Worm (Caenorhabditis elegans): ENCODE results near the gene C10A4.3.

Gene C10A4.3

ce11 chrX:7436912-7437311 is 31.4 kb downstream of the C10A4.3 start:
- TF ChIP-seq F13C5.2 (tag; optimal IDR thresholded peaks at IDR 0.05) (no peak), ceh-13 (GFP tag; optimal IDR thresholded peaks at IDR 0.05) (no peak), tbx-37 (GFP tag; conservative IDR thresholded peaks at IDR 0.05) (no peak), hmg-4 (GFP tag; optimal IDR thresholded peaks at IDR 0.05) (no peak), ama-1 (optimal IDR thresholded peaks at IDR 0.05) (no peak), scrt-1 (GFP tag; IDR thresholded peaks at IDR 0.05) (no peak), ceh-36 (tag; optimal IDR thresholded peaks at IDR 0.05) (no peak), hmbx-1 (tag; optimal IDR thresholded peaks at IDR 0.05) (no peak), sea-1 (GFP tag; conservative IDR thresholded peaks at IDR 0.05) (no peak), hnd-1 (tag; optimal IDR thresholded peaks at IDR 0.05) (no peak), pes-1 (GFP tag; IDR thresholded peaks at IDR 0.05) (no peak), B0310.2 (tag; optimal IDR thresholded peaks at IDR 0.05) (no peak), flt-1 (GFP tag; IDR thresholded peaks at IDR 0.05) (no peak), tbx-11 (GFP tag; IDR thresholded peaks at IDR 0.05) (no peak), aly-1 (tag; optimal IDR thresholded peaks at IDR 0.05) (no peak), tra-4 (tag; optimal IDR thresholded peaks at IDR 0.05) (no peak)

ce11 chrX:7437949-7438348 is 32.5 kb downstream of the C10A4.3 start, which contains the start of gene C01C10.2:
Gene C01C10.2, minus strand, starts transcription at chrX:7438118.
- TF ChIP-seq flt-1 (GFP tag; IDR thresholded peaks at IDR 0.05) (no peak), hmg-4 (GFP tag; optimal IDR thresholded peaks at IDR 0.05) (no peak), sea-1 (GFP tag; conservative IDR thresholded peaks at IDR 0.05) (no peak), hnd-1 (tag; optimal IDR thresholded peaks at IDR 0.05) (no peak), ets-7 (tag; optimal IDR thresholded peaks at IDR 0.05) (no peak), pes-1 (GFP tag; IDR thresholded peaks at IDR 0.05) (no peak), F13C5.2 (tag; optimal IDR thresholded peaks at IDR 0.05) (no peak), hmbx-1 (tag; optimal IDR thresholded peaks at IDR 0.05) (no peak), tbx-11 (GFP tag; IDR thresholded peaks at IDR 0.05) (no peak)

- TF ChIP-seq B0310.2 (tag; optimal IDR thresholded peaks at IDR 0.05) (no peak), ceh-13 (GFP tag; optimal IDR thresholded peaks at IDR 0.05) (no peak), tbx-37 (GFP tag; conservative IDR thresholded peaks at IDR 0.05) (no peak), ets-7 (tag; optimal IDR thresholded peaks at IDR 0.05) (no peak), scrt-1 (GFP tag; IDR thresholded peaks at IDR 0.05) (no peak), hnd-1 (tag; optimal IDR thresholded peaks at IDR 0.05) (no peak)
Observed at ce11 chrX:7440102-7440501, 34.6 kb downstream of the C10A4.3 start.

- TF ChIP-seq ama-1 (optimal IDR thresholded peaks at IDR 0.05) = no peak
- no peak for TF ChIP-seq tra-4 (tag; optimal IDR thresholded peaks at IDR 0.05)
- no peak for TF ChIP-seq F13C5.2 (tag; optimal IDR thresholded peaks at IDR 0.05)
- no peak for TF ChIP-seq pes-1 (GFP tag; IDR thresholded peaks at IDR 0.05)
- TF ChIP-seq hmbx-1 (tag; optimal IDR thresholded peaks at IDR 0.05) = no peak
- TF ChIP-seq flt-1 (GFP tag; IDR thresholded peaks at IDR 0.05) = no peak
- no peak for TF ChIP-seq tbx-37 (GFP tag; conservative IDR thresholded peaks at IDR 0.05)
- no peak for TF ChIP-seq aly-1 (tag; optimal IDR thresholded peaks at IDR 0.05)
- no peak for TF ChIP-seq tbx-11 (GFP tag; IDR thresholded peaks at IDR 0.05)
- no peak for TF ChIP-seq B0310.2 (tag; optimal IDR thresholded peaks at IDR 0.05)
- TF ChIP-seq ets-7 (tag; optimal IDR thresholded peaks at IDR 0.05) = no peak
- no peak for TF ChIP-seq ceh-36 (tag; optimal IDR thresholded peaks at IDR 0.05)
- TF ChIP-seq ceh-13 (GFP tag; optimal IDR thresholded peaks at IDR 0.05) = no peak
- TF ChIP-seq hmg-4 (GFP tag; optimal IDR thresholded peaks at IDR 0.05) = no peak
- no peak for TF ChIP-seq scrt-1 (GFP tag; IDR thresholded peaks at IDR 0.05)
Observed at ce11 chrX:7442477-7442876, 37.0 kb downstream of the C10A4.3 start, which contains the start of gene acl-12. Gene acl-12, minus strand, starts transcription at chrX:7442577.

ce11 chrX:7445734-7446133 is 40.2 kb downstream of the C10A4.3 start:
- no peak for TF ChIP-seq aly-1 (tag; optimal IDR thresholded peaks at IDR 0.05)
- TF ChIP-seq hnd-1 (tag; optimal IDR thresholded peaks at IDR 0.05) = no peak
- TF ChIP-seq pes-1 (GFP tag; IDR thresholded peaks at IDR 0.05) = no peak
- no peak for TF ChIP-seq ceh-36 (tag; optimal IDR thresholded peaks at IDR 0.05)
- TF ChIP-seq hmbx-1 (tag; optimal IDR thresholded peaks at IDR 0.05) = no peak
- no peak for TF ChIP-seq B0310.2 (tag; optimal IDR thresholded peaks at IDR 0.05)
- TF ChIP-seq scrt-1 (GFP tag; IDR thresholded peaks at IDR 0.05) = no peak
- no peak for TF ChIP-seq tbx-37 (GFP tag; conservative IDR thresholded peaks at IDR 0.05)

ce11 chrX:7446485-7446884 is 41.0 kb downstream of the C10A4.3 start:
- TF ChIP-seq F13C5.2 (tag; optimal IDR thresholded peaks at IDR 0.05) = no peak
- no peak for TF ChIP-seq B0310.2 (tag; optimal IDR thresholded peaks at IDR 0.05)
- no peak for TF ChIP-seq hmg-4 (GFP tag; optimal IDR thresholded peaks at IDR 0.05)
- no peak for TF ChIP-seq ets-7 (tag; optimal IDR thresholded peaks at IDR 0.05)
- no peak for TF ChIP-seq aly-1 (tag; optimal IDR thresholded peaks at IDR 0.05)
- TF ChIP-seq ceh-36 (tag; optimal IDR thresholded peaks at IDR 0.05) = no peak

ce11 chrX:7447340-7447739 is 41.8 kb downstream of the C10A4.3 start:
- TF ChIP-seq F13C5.2 (tag; optimal IDR thresholded peaks at IDR 0.05) (no peak), ama-1 (optimal IDR thresholded peaks at IDR 0.05) (no peak), sea-1 (GFP tag; conservative IDR thresholded peaks at IDR 0.05) (no peak), tbx-37 (GFP tag; conservative IDR thresholded peaks at IDR 0.05) (no peak), tbx-11 (GFP tag; IDR thresholded peaks at IDR 0.05) (no peak), B0310.2 (tag; optimal IDR thresholded peaks at IDR 0.05) (no peak), tra-4 (tag; optimal IDR thresholded peaks at IDR 0.05) (no peak), flt-1 (GFP tag; IDR thresholded peaks at IDR 0.05) (no peak), hnd-1 (tag; optimal IDR thresholded peaks at IDR 0.05) (no peak), ceh-36 (tag; optimal IDR thresholded peaks at IDR 0.05) (no peak)

- TF ChIP-seq F13C5.2 (tag; optimal IDR thresholded peaks at IDR 0.05) (no peak), ama-1 (optimal IDR thresholded peaks at IDR 0.05) (no peak), aly-1 (tag; optimal IDR thresholded peaks at IDR 0.05) (no peak), hnd-1 (tag; optimal IDR thresholded peaks at IDR 0.05) (no peak), hmg-4 (GFP tag; optimal IDR thresholded peaks at IDR 0.05) (no peak), tra-4 (tag; optimal IDR thresholded peaks at IDR 0.05) (no peak), scrt-1 (GFP tag; IDR thresholded peaks at IDR 0.05) (no peak), pes-1 (GFP tag; IDR thresholded peaks at IDR 0.05) (no peak), hmbx-1 (tag; optimal IDR thresholded peaks at IDR 0.05) (no peak), B0310.2 (tag; optimal IDR thresholded peaks at IDR 0.05) (no peak), ets-7 (tag; optimal IDR thresholded peaks at IDR 0.05) (no peak), tbx-11 (GFP tag; IDR thresholded peaks at IDR 0.05) (no peak), tbx-37 (GFP tag; conservative IDR thresholded peaks at IDR 0.05) (no peak), flt-1 (GFP tag; IDR thresholded peaks at IDR 0.05) (no peak), ceh-13 (GFP tag; optimal IDR thresholded peaks at IDR 0.05) (no peak), ceh-36 (tag; optimal IDR thresholded peaks at IDR 0.05) (no peak), sea-1 (GFP tag; conservative IDR thresholded peaks at IDR 0.05) (no peak)
Observed at ce11 chrX:7452606-7453005, 47.1 kb downstream of the C10A4.3 start.
